Fruit fly (Drosophila melanogaster): ENCODE data around the gene CG7781.

DNA sequence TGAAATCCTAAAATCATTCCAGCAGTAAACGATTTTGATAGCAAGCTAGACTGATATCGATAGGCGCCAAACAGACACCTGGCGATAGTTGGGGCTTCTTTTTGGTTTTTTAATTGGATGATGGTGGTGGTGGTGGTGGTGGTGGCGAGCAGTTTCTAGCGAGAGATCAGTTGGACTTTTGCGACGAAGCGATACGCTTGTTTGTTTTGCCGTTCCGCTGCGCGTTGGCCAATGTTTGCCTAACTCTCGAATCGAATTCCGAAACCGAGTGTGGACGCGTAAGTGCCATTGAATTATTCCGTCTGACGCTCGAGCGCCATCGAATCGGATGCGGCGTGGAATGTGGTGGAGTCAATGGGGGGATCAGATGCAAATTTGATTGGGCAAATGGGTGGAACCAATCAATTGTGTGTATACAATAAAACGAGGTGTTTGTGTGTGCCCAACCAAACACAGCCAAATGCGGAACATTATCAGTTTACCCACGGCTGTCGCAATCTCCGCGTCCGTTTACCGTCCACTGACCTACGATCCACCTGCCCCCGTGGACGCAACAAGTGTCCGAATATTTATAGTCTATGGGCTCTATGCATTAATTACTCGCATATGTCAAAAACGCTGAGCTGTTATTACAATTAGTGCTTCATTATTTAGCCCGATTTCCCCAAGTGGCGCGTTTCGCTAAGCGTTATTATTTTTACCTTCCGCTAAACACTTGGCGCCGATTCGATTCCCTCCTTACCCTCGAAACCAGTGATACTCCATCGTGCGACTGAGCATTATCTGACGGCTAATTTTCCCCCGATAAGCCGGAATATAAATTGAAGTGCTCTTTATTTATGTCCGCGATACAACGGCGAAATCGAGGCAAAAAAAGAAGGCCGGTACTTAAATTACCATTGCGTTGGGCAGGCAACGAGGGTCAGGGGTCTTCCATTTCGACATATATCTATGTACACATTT lies 45.4 kb upstream of the CG7781 start, which contains the start of gene CG17292:
- TF ChIP-seq CG11902 (GFP tag; optimal IDR thresholded peaks at IDR 0.05) = no peak
- TF ChIP-seq Blimp-1 (GFP tag; optimal IDR thresholded peaks at IDR 0.05) = no peak
- no peak for TF ChIP-seq spab (GFP tag; optimal IDR thresholded peaks at IDR 0.05)
- no peak for TF ChIP-seq CG6854 (GFP tag; optimal IDR thresholded peaks at IDR 0.05)
- peak; percentile 13 for TF ChIP-seq CG6792 (GFP tag; optimal IDR thresholded peaks at IDR 0.05)
- peak; percentile 38 for TF ChIP-seq Lpt (GFP tag; optimal IDR thresholded peaks at IDR 0.05)

Measured in whole organism, prepupa.